Worm (Caenorhabditis elegans): Measurements from ENCODE around the gene osgn-1.

ce11 chrIV:4212733-4213132, 5.5 kb downstream of the osgn-1 start:
- TF ChIP-seq flt-1 (GFP tag; IDR thresholded peaks at IDR 0.05), result no peak
- TF ChIP-seq tab-1 (GFP tag; IDR thresholded peaks at IDR 0.05), result no peak
- no peak for TF ChIP-seq T22C8.4 (GFP tag; IDR thresholded peaks at IDR 0.05)
- TF ChIP-seq ref-1 (GFP tag; conservative IDR thresholded peaks at IDR 0.05), result no peak
- no peak for TF ChIP-seq ztf-23 (GFP tag; IDR thresholded peaks at IDR 0.05)
- no peak for TF ChIP-seq med-1 (GFP tag; optimal IDR thresholded peaks at IDR 0.05; ENCODE audit: insufficient read depth)
- TF ChIP-seq ztf-29 (GFP tag; IDR thresholded peaks at IDR 0.05), result no peak
- no peak for TF ChIP-seq klf-2 (GFP tag; conservative IDR thresholded peaks at IDR 0.05)
- no peak for TF ChIP-seq cog-1 (tag; optimal IDR thresholded peaks at IDR 0.05)

All from whole organism, midembryonic.